Worm (Caenorhabditis elegans) whole organism, L4 larva: ENCODE data around the gene dcap-1.

ENCODE experiments used
- F10B5.3 ChIP-seq: sonication (generic microtip); optimal IDR thresholded peaks from 2 replicates; lab custom pipeline; 2016; ENCODE audit warnings: mild to moderate bottlenecking, missing genetic modification characterization, missing compliant biosample characterization
- F26F4.8 ChIP-seq: fragments of 200-800 bp; sonication (Bioruptor generic); conservative IDR thresholded peaks from 2 replicates; pipeline ENCODE4 v1.3.6; 2022; ENCODE audit warnings: missing genetic modification characterization, missing compliant biosample characterization
- F44E2.7 ChIP-seq: fragments of 200-800 bp; sonication (Bioruptor generic); IDR thresholded peaks from 2 replicates; pipeline ENCODE4 v2.1.2; 2022; ENCODE audit warnings: missing genetic modification characterization, missing compliant biosample characterization
- F49E8.2 ChIP-seq: sonication (generic microtip); optimal IDR thresholded peaks from 2 replicates; lab custom pipeline; 2016; ENCODE audit warnings: missing compliant biosample characterization, mild to moderate bottlenecking, missing genetic modification characterization, borderline replicate concordance
- R02D3.7 ChIP-seq: fragments of 150-350 bp; sonication (generic microtip); optimal IDR thresholded peaks from 3 replicates; lab custom pipeline; 2014; ENCODE audit warnings: missing biosample characterization, missing genetic modification characterization
- T20F7.1 ChIP-seq: fragments of 200-800 bp; sonication (Bioruptor generic); optimal IDR thresholded peaks from 2 replicates; lab custom pipeline; 2018; ENCODE audit warnings: mild to moderate bottlenecking, missing genetic modification characterization, missing compliant biosample characterization
- T26A8.4 ChIP-seq: fragments of 200-800 bp; sonication (Bioruptor generic); IDR thresholded peaks from 2 replicates; pipeline ENCODE4 v1.3.6; 2022; ENCODE audit warnings: missing genetic modification characterization, missing compliant biosample characterization
- Y105C5A.15 ChIP-seq: fragments of 200-800 bp; sonication (Bioruptor generic); IDR thresholded peaks from 2 replicates; pipeline ENCODE4 v1.3.6; 2022; ENCODE audit warnings: missing genetic modification characterization, missing compliant biosample characterization
- ZK337.2 ChIP-seq: fragments of 200-800 bp; sonication (Bioruptor generic); IDR thresholded peaks from 2 replicates; pipeline ENCODE4 v1.3.6; 2022; ENCODE audit warnings: missing genetic modification reagents, missing genetic modification characterization, missing compliant biosample characterization
- aha-1 ChIP-seq: fragments of 150-350 bp; peaks from one replicate; lab custom pipeline; 2014; ENCODE audit warnings: missing biosample characterization, missing genetic modification characterization
- aly-2 ChIP-seq: sonication (generic microtip); optimal IDR thresholded peaks from 2 replicates; lab custom pipeline; 2018; ENCODE audit warnings: missing biosample characterization, missing genetic modification characterization
- ama-1 ChIP-seq: fragments of 150-350 bp; optimal IDR thresholded peaks from 2 replicates; lab custom pipeline; 2014; ENCODE audit warnings: inconsistent platforms, mixed read lengths
- arid-1 ChIP-seq: fragments of 200-800 bp; sonication (Bioruptor generic); conservative IDR thresholded peaks from 2 replicates; pipeline ENCODE4 v1.3.6; 2022; ENCODE audit warnings: missing genetic modification reagents, missing genetic modification characterization, missing compliant biosample characterization
- attf-4 ChIP-seq: sonication (generic microtip); optimal IDR thresholded peaks from 3 replicates; lab custom pipeline; 2017; ENCODE audit warnings: missing biosample characterization, missing genetic modification characterization
- ceh-32 ChIP-seq: sonication (generic microtip); optimal IDR thresholded peaks from 2 replicates; lab custom pipeline; 2016; ENCODE audit warnings: mild to moderate bottlenecking, missing genetic modification characterization, missing compliant biosample characterization; ENCODE audit not compliant: poor library complexity
- ceh-44 ChIP-seq: fragments of 200-800 bp; sonication (Bioruptor generic); IDR thresholded peaks from 2 replicates; pipeline ENCODE4 v1.3.6; 2022; ENCODE audit warnings: missing genetic modification reagents, missing genetic modification characterization, missing compliant biosample characterization
- ceh-62 ChIP-seq: sonication (generic microtip); optimal IDR thresholded peaks from 2 replicates; lab custom pipeline; 2017; ENCODE audit warnings: missing biosample characterization, missing genetic modification characterization
- ces-1 ChIP-seq: fragments of 150-350 bp; sonication (generic microtip); optimal IDR thresholded peaks from 4 replicates; lab custom pipeline; 2014; ENCODE audit warnings: missing biosample characterization, missing genetic modification reagents, missing genetic modification characterization
- cey-2 ChIP-seq: sonication (generic microtip); optimal IDR thresholded peaks from 3 replicates; lab custom pipeline; 2017; ENCODE audit warnings: missing genetic modification characterization, mild to moderate bottlenecking, missing compliant biosample characterization, antibody characterized with exemption, borderline replicate concordance; ENCODE audit not compliant: insufficient read depth
- daf-12 ChIP-seq: fragments of 150-350 bp; optimal IDR thresholded peaks from 2 replicates; lab custom pipeline; 2014; ENCODE audit warnings: missing biosample characterization, missing genetic modification reagents, missing genetic modification characterization
- daf-8 ChIP-seq: fragments of 200-800 bp; sonication (Bioruptor generic); IDR thresholded peaks from 2 replicates; pipeline ENCODE4 v1.3.6; 2022; ENCODE audit warnings: missing genetic modification characterization, missing compliant biosample characterization
- dmd-6 ChIP-seq: fragments of 200-800 bp; sonication (Bioruptor generic); IDR thresholded peaks from 2 replicates; pipeline ENCODE4 v1.3.6; 2022; ENCODE audit warnings: missing genetic modification reagents, missing genetic modification characterization, missing compliant biosample characterization
- duxl-1 ChIP-seq: sonication (generic microtip); optimal IDR thresholded peaks from 2 replicates; lab custom pipeline; 2016; ENCODE audit warnings: mild to moderate bottlenecking, missing genetic modification characterization, moderate library complexity, missing compliant biosample characterization; ENCODE audit not compliant: poor library complexity
- fkh-10 ChIP-seq: fragments of 150-350 bp; optimal IDR thresholded peaks from 2 replicates; lab custom pipeline; 2014; ENCODE audit warnings: missing biosample characterization, missing genetic modification reagents, missing genetic modification characterization
- fos-1 ChIP-seq: fragments of 150-350 bp; optimal IDR thresholded peaks from 2 replicates; lab custom pipeline; 2014; ENCODE audit warnings: missing biosample characterization, missing genetic modification characterization
- hlh-11 ChIP-seq: fragments of 200-800 bp; sonication (Bioruptor generic); optimal IDR thresholded peaks from 2 replicates; lab custom pipeline; 2018; ENCODE audit warnings: mild to moderate bottlenecking, missing genetic modification characterization, missing compliant biosample characterization
- hmg-1.1 ChIP-seq: fragments of 200-800 bp; sonication (Bioruptor generic); IDR thresholded peaks from 2 replicates; pipeline ENCODE4 v1.3.6; 2022; ENCODE audit warnings: missing genetic modification reagents, missing genetic modification characterization, missing compliant biosample characterization
- jun-1 ChIP-seq: fragments of 150-350 bp; optimal IDR thresholded peaks from 2 replicates; lab custom pipeline; 2014; ENCODE audit warnings: missing biosample characterization, missing genetic modification reagents, missing genetic modification characterization
- lim-7 ChIP-seq: fragments of 200-800 bp; sonication (Bioruptor generic); IDR thresholded peaks from 2 replicates; pipeline ENCODE4 v1.3.6; 2022; ENCODE audit warnings: missing genetic modification characterization, missing compliant biosample characterization
- lin-1 ChIP-seq: fragments of 200-800 bp; sonication (Bioruptor generic); IDR thresholded peaks from 2 replicates; pipeline ENCODE4 v1.3.6; 2022; ENCODE audit warnings: missing genetic modification reagents, missing genetic modification characterization, missing compliant biosample characterization
- lin-15B ChIP-seq: fragments of 150-350 bp; sonication (generic microtip); optimal IDR thresholded peaks from 3 replicates; lab custom pipeline; 2014; ENCODE audit warnings: missing biosample characterization, missing genetic modification characterization
- lin-39 ChIP-seq: fragments of 150-350 bp; optimal IDR thresholded peaks from 2 replicates; lab custom pipeline; 2014; ENCODE audit warnings: missing biosample characterization, missing genetic modification reagents, missing genetic modification characterization
- lir-3 ChIP-seq: sonication (generic microtip); optimal IDR thresholded peaks from 2 replicates; lab custom pipeline; 2016; ENCODE audit warnings: mild to moderate bottlenecking, missing genetic modification characterization, missing compliant biosample characterization
- madf-9 ChIP-seq: fragments of 200-800 bp; sonication (Bioruptor generic); conservative IDR thresholded peaks from 2 replicates; pipeline ENCODE4 v1.3.6; 2022; ENCODE audit warnings: missing genetic modification reagents, missing genetic modification characterization, missing compliant biosample characterization
- mdl-1 ChIP-seq, 2 experiments: fragments of 150-350 bp in 1 of 2; sonication (generic microtip) in 1 of 2; optimal IDR thresholded peaks; 2 replicates each; lab custom pipeline; 2014 to 2017; ENCODE audit warnings: missing biosample characterization in 2 of 2, missing genetic modification characterization in 2 of 2
- mdt-29 ChIP-seq: fragments of 200-800 bp; sonication (Bioruptor generic); IDR thresholded peaks from 2 replicates; pipeline ENCODE4 v1.3.6; 2022; ENCODE audit warnings: missing genetic modification reagents, missing genetic modification characterization, missing compliant biosample characterization
- mep-1 ChIP-seq: fragments of 150-350 bp; sonication (generic microtip); optimal IDR thresholded peaks from 3 replicates; lab custom pipeline; 2014; ENCODE audit warnings: missing biosample characterization, missing genetic modification characterization
- mes-2 ChIP-seq: sonication (generic microtip); optimal IDR thresholded peaks from 2 replicates; lab custom pipeline; 2016; ENCODE audit warnings: missing genotype, mild to moderate bottlenecking, missing genetic modification characterization, missing compliant biosample characterization; ENCODE audit not compliant: poor library complexity, severe bottlenecking
- mxl-3 ChIP-seq: fragments of 200-800 bp; sonication (Bioruptor generic); optimal IDR thresholded peaks from 2 replicates; lab custom pipeline; 2018; ENCODE audit warnings: mild to moderate bottlenecking, missing genetic modification characterization, missing compliant biosample characterization
- nhr-10 ChIP-seq: fragments of 150-350 bp; optimal IDR thresholded peaks from 2 replicates; lab custom pipeline; 2014; ENCODE audit warnings: missing biosample characterization, missing genetic modification characterization
- nhr-11 ChIP-seq: fragments of 150-350 bp; optimal IDR thresholded peaks from 2 replicates; lab custom pipeline; 2014; ENCODE audit warnings: missing biosample characterization, missing genetic modification characterization
- nhr-237 ChIP-seq: sonication (generic microtip); optimal IDR thresholded peaks from 2 replicates; lab custom pipeline; 2017; ENCODE audit warnings: missing biosample characterization, missing genetic modification characterization
- nhr-42 ChIP-seq: fragments of 200-800 bp; sonication (Bioruptor generic); IDR thresholded peaks from 2 replicates; pipeline ENCODE4 v1.3.6; 2022; ENCODE audit warnings: missing genetic modification characterization, missing compliant biosample characterization
- nhr-48 ChIP-seq: sonication (generic microtip); optimal IDR thresholded peaks from 2 replicates; lab custom pipeline; 2016; ENCODE audit warnings: mild to moderate bottlenecking, missing genetic modification characterization, missing compliant biosample characterization
- nhr-76 ChIP-seq: fragments of 150-350 bp; optimal IDR thresholded peaks from 2 replicates; lab custom pipeline; 2014; ENCODE audit warnings: missing biosample characterization, missing genetic modification characterization
- php-3 ChIP-seq: fragments of 200-800 bp; sonication (Bioruptor generic); IDR thresholded peaks from 2 replicates; pipeline ENCODE4 v1.3.6; 2022; ENCODE audit warnings: missing genetic modification reagents, missing genetic modification characterization, missing compliant biosample characterization
- pqm-1 ChIP-seq: sonication (generic microtip); optimal IDR thresholded peaks from 2 replicates; lab custom pipeline; 2017; ENCODE audit warnings: missing biosample characterization, missing genetic modification characterization
- rbr-2 ChIP-seq: sonication (generic microtip); optimal IDR thresholded peaks from 2 replicates; lab custom pipeline; 2016; ENCODE audit warnings: missing genotype, missing genetic modification characterization, missing compliant biosample characterization
- set-16 ChIP-seq: fragments of 200-800 bp; sonication (Bioruptor generic); IDR thresholded peaks from 2 replicates; pipeline ENCODE4 v1.3.6; 2022; ENCODE audit warnings: missing genetic modification reagents, missing genetic modification characterization, missing compliant biosample characterization
- spr-1 ChIP-seq: sonication (generic microtip); optimal IDR thresholded peaks from 2 replicates; lab custom pipeline; 2016; ENCODE audit warnings: mild to moderate bottlenecking, missing genetic modification characterization, missing compliant biosample characterization
- spr-3 ChIP-seq: fragments of 200-800 bp; sonication (Bioruptor generic); optimal IDR thresholded peaks from 2 replicates; lab custom pipeline; 2018; ENCODE audit warnings: mild to moderate bottlenecking, missing genetic modification characterization, missing compliant biosample characterization
- zag-1 ChIP-seq: fragments of 150-350 bp; optimal IDR thresholded peaks from 2 replicates; lab custom pipeline; 2014; ENCODE audit warnings: missing biosample characterization, missing genetic modification characterization
- zip-2 ChIP-seq: fragments of 150-350 bp; optimal IDR thresholded peaks from 2 replicates; lab custom pipeline; 2014; ENCODE audit warnings: missing biosample characterization, missing genetic modification characterization

The dcap-1 gene

ce11 chrIV:1067430-1067829 lies 12.8 kb upstream of the dcap-1 start, which contains the start of gene znf-782 (continued):
- peak; percentile 65 for TF ChIP-seq arid-1 (GFP tag; lab: Robert Waterston, UW)
- TF ChIP-seq daf-8 (GFP tag; lab: Robert Waterston, UW) = no peak
- peak; percentile 95 for TF ChIP-seq madf-9
- TF ChIP-seq F49E8.2 (tag; lab: Kevin White, UChicago) = no peak
- TF ChIP-seq F44E2.7 (GFP tag; lab: Robert Waterston, UW) = no peak
- no peak for TF ChIP-seq lin-15B (tag; lab: Kevin White, UChicago)
- no peak for TF ChIP-seq lin-39 (tag; lab: Kevin White, UChicago)
- TF ChIP-seq lir-3 = no peak
- TF ChIP-seq pqm-1 (tag; lab: Kevin White, UChicago) = peak; percentile 47
- peak; percentile 87 for TF ChIP-seq spr-1
- TF ChIP-seq rbr-2 (tag; lab: Kevin White, UChicago) = peak; percentile 35
- no peak for TF ChIP-seq F26F4.8
- no peak for TF ChIP-seq Y105C5A.15 (GFP tag; lab: Robert Waterston, UW)
- TF ChIP-seq mdt-29 = no peak
- peak; percentile 65 for TF ChIP-seq nhr-48 (tag; lab: Kevin White, UChicago)
- no peak for TF ChIP-seq nhr-237 (tag; lab: Kevin White, UChicago)
- TF ChIP-seq mxl-3 (GFP tag; lab: Kevin White, UChicago) = peak; percentile 8
- TF ChIP-seq nhr-42 (GFP tag; lab: Robert Waterston, UW) = no peak
- TF ChIP-seq F10B5.3 (tag; lab: Kevin White, UChicago) = no peak
- TF ChIP-seq T20F7.1 (GFP tag; lab: Kevin White, UChicago) = no peak
- no peak for TF ChIP-seq fos-1
- no peak for TF ChIP-seq R02D3.7
- no peak for TF ChIP-seq zag-1
- no peak for TF ChIP-seq duxl-1
- TF ChIP-seq nhr-11 (tag; lab: Kevin White, UChicago) = no peak
- TF ChIP-seq lin-1 (GFP tag; lab: Robert Waterston, UW) = peak; percentile 51; the same call in 1 of the 2 replicates
- no peak for TF ChIP-seq lim-7 (GFP tag; lab: Robert Waterston, UW)
- no peak for TF ChIP-seq fkh-10
- TF ChIP-seq daf-12 (tag; lab: Kevin White, UChicago) = no peak
- TF ChIP-seq ZK337.2 (GFP tag; lab: Robert Waterston, UW) = no peak
- TF ChIP-seq ceh-32 = peak; percentile 25
- TF ChIP-seq zip-2 (tag; lab: Kevin White, UChicago) = no peak
- TF ChIP-seq hlh-11 (tag; lab: Kevin White, UChicago) = peak; percentile 95
- peak; percentile 67 for TF ChIP-seq php-3 (GFP tag; lab: Robert Waterston, UW)
- no peak for TF ChIP-seq ces-1 (GFP tag; lab: Kevin White, UChicago)
- TF ChIP-seq ama-1 (lab: Kevin White, UChicago) = no peak
- TF ChIP-seq cey-2 (tag; lab: Kevin White, UChicago) = no peak
- no peak for TF ChIP-seq nhr-10 (tag; lab: Kevin White, UChicago)
- peak; percentile 2 for TF ChIP-seq spr-3 (GFP tag; lab: Kevin White, UChicago)
- no peak for TF ChIP-seq mep-1 (tag; lab: Kevin White, UChicago)
- peak; percentile 99 for TF ChIP-seq set-16 (GFP tag; lab: Robert Waterston, UW)
- no peak for TF ChIP-seq ceh-62
- peak; percentile 82 for TF ChIP-seq hmg-1.1 (GFP tag; lab: Robert Waterston, UW)
- peak; percentile 59 for TF ChIP-seq T26A8.4 (GFP tag; lab: Robert Waterston, UW)
- TF ChIP-seq mdl-1 (tag; optimal IDR thresholded peaks at IDR 0.05; lab: Kevin White, UChicago) = peak; percentile 11 to 56
- TF ChIP-seq aly-2 (tag; lab: Kevin White, UChicago) = no peak
- no peak for TF ChIP-seq ceh-44 (GFP tag; lab: Robert Waterston, UW)
- peak; percentile 94 for TF ChIP-seq aha-1
- peak; percentile 30 for TF ChIP-seq mes-2 (tag; lab: Kevin White, UChicago)
- no peak for TF ChIP-seq jun-1
- no peak for TF ChIP-seq attf-4 (tag; lab: Kevin White, UChicago)
- no peak for TF ChIP-seq nhr-76 (tag; lab: Kevin White, UChicago)
- TF ChIP-seq dmd-6 = peak; percentile 41; the same call in 1 of the 2 replicates
